Worm (Caenorhabditis elegans): ENCODE data around the gene let-60.
A peak's percentile ranks its signal among the peaks of the same experiment; 100 is the strongest.

The let-60 gene

DNA sequence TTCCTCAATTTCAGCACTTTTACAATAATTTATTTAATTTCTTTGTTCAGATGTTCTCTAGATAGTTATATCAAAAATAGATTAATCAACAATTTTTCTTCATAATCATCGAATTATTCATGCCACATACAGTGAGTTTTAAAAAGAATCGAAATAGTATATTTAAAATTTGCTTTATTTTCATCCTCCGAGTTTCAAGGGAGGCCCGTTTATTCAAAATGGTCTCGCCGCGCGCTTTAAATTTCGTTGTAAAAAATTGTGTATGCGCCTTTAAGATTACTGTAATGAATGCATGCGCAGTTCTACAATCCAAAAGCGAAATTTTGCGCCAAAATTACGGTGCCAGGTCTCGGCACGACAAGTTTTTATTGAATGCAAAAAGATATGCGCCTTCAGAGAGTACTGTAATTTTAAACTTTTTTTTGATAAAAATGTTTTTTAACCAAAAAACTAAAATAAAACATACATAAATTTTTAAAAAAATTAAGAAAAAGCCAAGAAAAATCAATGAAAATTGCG is 31.0 kb downstream of the let-60 start, which contains the start of gene ZK792.1:
TSS of gene ZK792.1 (plus strand) at position 51 of the 519 bp plus-strand sequence.
- TF ChIP-seq egl-27 (tag; optimal IDR thresholded peaks at IDR 0.05) (no peak), snpc-4 (tag; optimal IDR thresholded peaks at IDR 0.05) (no peak), fkh-2 (tag; optimal IDR thresholded peaks at IDR 0.05) (no peak), lsy-12 (tag; optimal IDR thresholded peaks at IDR 0.05) (no peak), nhr-77 (tag; optimal IDR thresholded peaks at IDR 0.05) (no peak), lin-39 (tag; optimal IDR thresholded peaks at IDR 0.05) (no peak), ceh-82 (tag; optimal IDR thresholded peaks at IDR 0.05) (no peak), ceh-9 (tag; optimal IDR thresholded peaks at IDR 0.05) (no peak), mml-1 (tag; optimal IDR thresholded peaks at IDR 0.05) (no peak), skn-1 (tag; optimal IDR thresholded peaks at IDR 0.05) (no peak)

DNA sequence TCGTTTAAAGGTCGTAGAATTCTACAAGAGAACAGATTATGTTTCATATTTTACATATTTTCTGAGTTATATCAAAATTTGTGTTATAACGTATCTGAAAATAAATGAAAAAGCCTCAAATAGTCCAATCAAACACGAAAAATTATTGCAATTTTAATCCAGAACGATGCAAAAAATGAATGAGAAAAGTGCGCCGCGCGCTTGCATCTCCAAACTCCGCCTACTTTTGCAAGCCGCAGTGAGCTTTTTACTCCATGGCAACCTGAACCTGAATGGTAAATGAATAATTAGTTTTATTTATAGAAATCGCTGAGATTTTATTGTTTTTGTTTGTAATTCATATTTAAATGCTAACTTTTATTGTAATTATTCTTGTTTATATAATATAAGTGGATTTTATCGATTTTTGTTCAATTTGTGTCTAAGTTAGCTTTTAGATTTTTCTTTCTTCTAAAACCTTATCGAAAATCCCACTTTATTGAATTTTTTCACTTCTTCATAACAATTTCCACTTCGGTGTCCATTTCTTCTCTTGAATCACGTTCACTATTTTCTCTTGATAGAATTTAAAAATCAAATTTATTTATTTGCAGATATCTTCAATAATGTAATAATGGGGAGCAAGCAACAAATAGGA is 34.6 kb downstream of the let-60 start, which contains the start of gene ZK809.5:
TSS of gene ZK809.5 (plus strand) at position 587 of the 637 bp plus-strand sequence.
- no peak for TF ChIP-seq eor-1 (tag; optimal IDR thresholded peaks at IDR 0.05)
- peak; percentile 20 for TF ChIP-seq nfya-1 (tag; optimal IDR thresholded peaks at IDR 0.05; ENCODE audit: insufficient read depth)
- TF ChIP-seq hmg-11 (tag; optimal IDR thresholded peaks at IDR 0.05): peak; percentile 34

DNA sequence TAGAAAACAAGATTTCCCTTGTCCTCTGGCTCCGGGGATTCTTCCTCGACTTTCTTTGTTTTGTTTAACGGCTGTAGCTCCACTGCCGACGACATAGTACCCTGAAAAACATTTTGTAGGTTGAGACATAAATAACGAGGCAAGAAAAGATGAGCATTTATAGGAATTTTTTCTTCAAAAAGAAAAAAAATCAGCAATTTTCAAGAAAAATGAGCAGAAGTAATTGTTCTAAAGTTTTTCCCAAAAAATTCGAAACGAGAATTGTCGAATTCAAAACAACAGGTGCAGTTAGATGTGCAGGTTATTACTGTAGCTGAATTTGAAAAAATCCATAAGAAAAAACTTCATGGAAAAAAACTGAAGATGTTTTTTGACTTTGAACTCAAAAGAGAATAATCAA is 35.5 kb downstream of the let-60 start, which contains the start of gene ent-1:
TSS of gene ent-1 (minus strand) at position 101 of the 400 bp plus-strand sequence.
- TF ChIP-seq mdl-1 (tag; optimal IDR thresholded peaks at IDR 0.05): no peak
- TF ChIP-seq snpc-4 (tag; optimal IDR thresholded peaks at IDR 0.05): no peak

DNA sequence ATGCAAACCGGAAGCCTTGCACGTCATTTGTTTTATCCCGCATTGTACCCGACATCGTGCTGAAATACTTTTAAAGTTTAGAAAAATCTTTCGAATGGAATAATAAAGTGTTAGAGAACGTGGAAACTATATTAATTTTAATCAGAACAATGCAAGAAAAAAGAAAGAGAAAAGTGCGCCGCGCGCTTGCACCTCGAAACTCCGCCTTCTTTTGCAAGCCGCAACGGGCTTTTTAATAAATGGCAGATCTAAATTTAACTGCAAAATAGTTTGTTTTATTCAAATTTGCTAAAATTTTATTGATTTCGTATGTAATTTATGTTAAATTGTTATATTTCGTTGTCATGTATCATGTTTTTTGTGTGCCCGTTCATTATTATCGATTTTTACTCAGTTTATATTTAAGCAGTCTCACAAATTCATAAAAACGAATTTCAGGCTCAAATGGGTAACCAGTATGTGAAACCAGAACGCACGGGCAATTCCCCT is 38.9 kb downstream of the let-60 start, which contains the start of the genes acl-3 and ndub-6:
TSS of gene acl-3 (minus strand) at position 59 of the 489 bp plus-strand sequence.
TSS of gene ndub-6 (plus strand) at position 439 of the 489 bp plus-strand sequence.
- TF ChIP-seq nhr-77 (tag; optimal IDR thresholded peaks at IDR 0.05) (no peak), lin-39 (tag; optimal IDR thresholded peaks at IDR 0.05) (no peak), ama-1 (optimal IDR thresholded peaks at IDR 0.05) (no peak), pha-4 (tag; optimal IDR thresholded peaks at IDR 0.05) (peak; percentile 16), jun-1 (tag; optimal IDR thresholded peaks at IDR 0.05) (no peak)

DNA sequence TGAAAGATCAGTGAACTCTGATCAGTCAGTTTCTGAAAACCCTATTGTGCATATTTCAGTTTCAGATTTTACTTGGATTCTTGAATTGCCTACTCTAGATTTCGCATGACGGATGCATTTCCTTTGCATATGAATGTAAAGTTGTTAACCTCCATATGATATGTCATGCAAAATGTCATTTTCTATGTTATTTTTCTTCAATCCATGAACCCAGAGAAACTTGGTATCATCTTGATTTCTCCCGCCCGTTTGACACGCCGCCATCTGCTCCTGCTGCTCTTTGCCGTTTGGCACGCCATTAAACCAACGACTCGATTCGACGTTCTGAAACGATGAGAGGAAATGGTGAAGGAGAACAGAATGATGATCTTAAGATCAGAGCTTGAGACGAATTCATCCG is 40.5 kb downstream of the let-60 start:
- no peak for TF ChIP-seq nhr-11 (tag; optimal IDR thresholded peaks at IDR 0.05)
- TF ChIP-seq skn-1 (tag; optimal IDR thresholded peaks at IDR 0.05): no peak
- TF ChIP-seq nhr-77 (tag; optimal IDR thresholded peaks at IDR 0.05): no peak
- TF ChIP-seq ZK546.5 (tag; optimal IDR thresholded peaks at IDR 0.05): no peak
- no peak for TF ChIP-seq eor-1 (tag; optimal IDR thresholded peaks at IDR 0.05)
- no peak for TF ChIP-seq jun-1 (tag; optimal IDR thresholded peaks at IDR 0.05)
- TF ChIP-seq ztf-4 (tag; optimal IDR thresholded peaks at IDR 0.05): no peak
- TF ChIP-seq elt-3 (tag; optimal IDR thresholded peaks at IDR 0.05): no peak
- no peak for TF ChIP-seq nhr-23 (tag; optimal IDR thresholded peaks at IDR 0.05)
- TF ChIP-seq ceh-9 (tag; optimal IDR thresholded peaks at IDR 0.05): no peak
- no peak for TF ChIP-seq ama-1 (optimal IDR thresholded peaks at IDR 0.05)
- TF ChIP-seq unc-39 (tag; optimal IDR thresholded peaks at IDR 0.05): no peak
- no peak for TF ChIP-seq lsy-12 (tag; optimal IDR thresholded peaks at IDR 0.05)

DNA sequence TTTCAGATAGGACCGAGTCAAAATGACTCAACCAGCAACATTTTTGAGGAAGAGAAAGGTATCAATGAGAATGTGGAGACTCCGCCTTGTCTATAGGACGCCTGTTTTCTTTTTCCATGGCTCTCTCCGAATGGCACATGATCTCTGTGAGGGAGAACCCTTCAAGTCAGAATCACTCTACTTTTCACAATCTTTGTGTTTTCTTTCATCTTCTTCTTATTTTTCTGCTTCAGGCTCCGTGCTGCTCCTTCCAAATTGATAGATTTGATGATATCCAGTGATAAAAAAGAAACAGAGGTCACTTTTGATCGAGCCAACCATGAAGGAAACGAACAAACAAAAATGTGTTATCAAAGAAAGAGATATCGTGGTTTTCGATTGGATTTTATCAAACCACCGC is 41.9 kb downstream of the let-60 start, which contains the start of gene ZK809.8:
TSS of gene ZK809.8 (minus strand) at position 34 of the 400 bp plus-strand sequence.
- TF ChIP-seq lin-39 (tag; optimal IDR thresholded peaks at IDR 0.05) (no peak), ama-1 (optimal IDR thresholded peaks at IDR 0.05) (no peak), nfya-1 (tag; optimal IDR thresholded peaks at IDR 0.05; ENCODE audit: insufficient read depth) (peak; percentile 2), nhr-11 (tag; optimal IDR thresholded peaks at IDR 0.05) (peak; percentile 12), nhr-25 (tag; optimal IDR thresholded peaks at IDR 0.05) (no peak)

DNA sequence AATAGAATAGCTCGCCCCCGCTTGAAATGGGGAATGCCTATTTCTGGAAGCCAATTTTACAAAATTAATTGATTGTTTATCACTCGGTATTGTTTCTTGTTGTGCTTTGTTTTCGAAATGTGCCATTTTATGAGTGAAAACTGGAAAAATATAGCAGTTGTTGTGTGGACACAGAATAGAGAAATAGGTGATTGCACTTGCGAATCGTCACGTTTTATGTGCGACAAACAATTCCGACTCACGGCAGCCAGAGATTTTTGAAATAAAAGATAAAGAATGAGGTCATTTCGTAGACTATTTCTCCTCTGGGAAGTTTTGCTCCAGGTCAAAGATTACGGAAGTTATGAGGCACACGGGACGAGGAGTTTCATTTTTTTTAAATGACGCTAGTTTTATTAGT is 44.0 kb downstream of the let-60 start:
- no peak for TF ChIP-seq ztf-4 (tag; optimal IDR thresholded peaks at IDR 0.05)
- TF ChIP-seq egl-5 (tag; optimal IDR thresholded peaks at IDR 0.05): peak; percentile 62

DNA sequence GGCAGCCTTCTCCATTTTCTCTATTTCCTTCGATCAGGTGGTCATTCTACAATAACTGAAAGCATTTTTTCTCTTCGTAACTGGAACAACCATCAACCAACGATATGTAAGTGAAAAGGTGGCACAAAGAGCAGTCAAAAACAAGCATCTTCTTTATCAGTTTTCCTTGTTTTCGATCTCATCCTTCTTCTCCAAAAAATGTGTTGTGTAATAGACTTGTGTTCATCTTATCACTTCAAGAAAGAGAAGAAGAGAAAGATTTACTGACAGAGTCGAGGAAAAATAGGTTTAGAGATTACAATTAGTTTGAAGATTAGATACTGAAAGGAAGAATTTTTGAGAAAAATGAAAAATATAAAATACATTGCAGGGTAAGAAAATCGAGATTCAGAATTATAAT is 45.5 kb downstream of the let-60 start:
- TF ChIP-seq ama-1 (optimal IDR thresholded peaks at IDR 0.05) (peak; percentile 14), mml-1 (tag; optimal IDR thresholded peaks at IDR 0.05) (no peak), elt-2 (tag; optimal IDR thresholded peaks at IDR 0.05) (peak; percentile 3), nhr-67 (tag; optimal IDR thresholded peaks at IDR 0.05) (no peak), egl-5 (tag; optimal IDR thresholded peaks at IDR 0.05) (peak; percentile 39), nhr-11 (tag; optimal IDR thresholded peaks at IDR 0.05) (peak; percentile 26), ztf-11 (tag; optimal IDR thresholded peaks at IDR 0.05) (no peak), ZK546.5 (tag; optimal IDR thresholded peaks at IDR 0.05) (no peak)
